Worm (Caenorhabditis elegans) whole organism, L4/young adult: ENCODE measurements around the gene spop-1.
"Not testable (repeated sequence)": the region's sequence is repeated elsewhere in the genome, so short reads cannot be mapped to it uniquely, and the experiment has no call there.

Source experiments
- W03F9.2 ChIP-seq: fragments of 150-350 bp; optimal IDR thresholded peaks from 2 replicates; lab custom pipeline; 2014; ENCODE audit warnings: missing biosample characterization, missing genetic modification characterization
- dao-5 ChIP-seq: sonication (generic microtip); optimal IDR thresholded peaks from 2 replicates; lab custom pipeline; 2016; ENCODE audit warnings: missing genotype, missing genetic modification characterization, moderate library complexity, missing compliant biosample characterization
- him-1 ChIP-seq: sonication (generic microtip); optimal IDR thresholded peaks from 2 replicates; lab custom pipeline; 2016; ENCODE audit warnings: missing genotype, missing genetic modification reagents, missing genetic modification characterization, missing compliant biosample characterization

spop-1 gene

DNA sequence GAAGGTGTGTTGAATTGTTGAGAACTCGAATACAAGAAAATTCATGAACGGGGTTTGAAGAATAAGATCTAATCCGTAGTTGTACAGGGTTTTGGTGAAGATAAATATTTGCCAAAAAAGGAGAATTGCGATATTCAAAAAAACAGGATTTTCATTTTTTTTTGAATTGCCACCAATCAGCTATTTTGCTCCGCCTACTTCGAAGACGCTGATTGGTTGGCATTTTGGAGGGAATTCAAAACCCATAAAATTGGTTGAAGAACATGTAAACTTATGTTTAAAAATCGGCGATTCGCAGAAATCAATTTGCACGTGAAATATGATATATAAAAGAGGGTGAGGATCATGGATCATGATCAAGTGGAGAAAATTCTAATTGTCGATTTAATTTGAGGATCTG, 21.8 kb downstream of the spop-1 start:
- TF ChIP-seq him-1 (tag; lab: Kevin White, UChicago) (no peak), W03F9.2 (tag; lab: Kevin White, UChicago) (no peak), dao-5 (tag; lab: Kevin White, UChicago) (no peak)

DNA sequence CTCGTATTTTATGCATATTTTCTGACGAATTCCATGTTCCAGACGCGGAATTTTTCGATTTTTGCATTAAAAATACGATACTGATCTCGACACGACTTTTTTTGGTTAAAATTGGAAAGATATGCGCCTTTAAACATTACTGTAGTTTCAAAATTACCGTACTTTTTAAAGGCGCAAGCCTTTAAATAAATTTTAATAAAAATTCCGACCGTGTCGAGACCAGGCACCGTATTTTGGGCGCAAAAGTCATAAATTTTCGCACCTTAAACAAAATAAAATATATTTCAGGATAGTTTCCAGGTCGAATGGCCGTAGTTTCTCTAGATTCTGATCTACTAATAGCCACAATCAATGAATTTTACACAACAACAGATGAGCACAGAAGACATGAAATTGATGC, 28.6 kb downstream of the spop-1 start, which contains the start of gene T16G12.6:
T16G12.6 (plus strand) TSS at position 301 of the 400 bp plus-strand sequence.
- no peak for TF ChIP-seq dao-5 (tag; lab: Kevin White, UChicago)
- TF ChIP-seq him-1 (tag; lab: Kevin White, UChicago) = no peak
- no peak for TF ChIP-seq W03F9.2 (tag; lab: Kevin White, UChicago)

DNA sequence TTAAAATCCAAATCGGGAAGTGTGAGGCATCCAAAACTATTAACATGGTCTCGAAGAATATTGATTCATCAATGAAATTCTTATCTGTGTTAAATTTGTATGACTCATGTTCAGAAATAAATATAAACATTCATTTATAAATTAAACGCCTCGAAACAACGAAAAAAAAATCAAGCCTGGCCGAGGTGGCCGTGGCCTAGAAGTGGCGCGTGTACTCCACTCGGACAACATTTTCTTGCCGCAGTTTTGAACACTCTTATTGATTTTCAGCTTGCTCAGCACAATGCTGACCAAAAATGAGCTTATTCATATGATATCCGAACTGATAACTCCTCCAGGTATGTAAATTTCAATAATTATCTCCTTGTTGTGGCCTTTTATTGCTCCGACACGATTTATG, 33.7 kb downstream of the spop-1 start, which contains the start of gene ekl-6:
ekl-6 (plus strand) TSS at position 265 of the 400 bp plus-strand sequence.
- no peak for TF ChIP-seq dao-5 (tag; lab: Kevin White, UChicago)
- no peak for TF ChIP-seq him-1 (tag; lab: Kevin White, UChicago)
- peak; percentile 51 for TF ChIP-seq W03F9.2 (tag; lab: Kevin White, UChicago)

DNA sequence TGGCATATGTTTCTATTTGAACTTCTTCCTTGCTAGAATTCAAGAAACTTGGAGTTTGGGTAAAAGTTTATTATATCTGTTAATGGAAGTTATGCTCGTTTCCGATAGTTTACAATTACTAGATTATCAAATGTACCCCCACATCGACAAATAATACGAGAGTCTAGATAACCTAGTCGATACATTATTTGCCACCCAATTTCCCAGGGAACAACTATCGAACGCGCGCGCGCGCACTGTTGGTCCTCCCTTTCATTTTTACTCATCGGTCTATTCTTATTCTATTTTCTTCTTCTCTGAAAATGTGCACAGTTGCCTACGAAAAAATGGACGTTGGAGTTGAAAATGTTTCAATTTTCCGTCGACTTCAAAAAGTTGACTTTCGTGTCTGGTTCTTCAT, 37.3 kb downstream of the spop-1 start, which contains the start of gene T16G12.13:
T16G12.13 (plus strand) TSS at position 293 of the 400 bp plus-strand sequence.
- TF ChIP-seq dao-5 (tag; lab: Kevin White, UChicago) = no peak
- no peak for TF ChIP-seq him-1 (tag; lab: Kevin White, UChicago)
- no peak for TF ChIP-seq W03F9.2 (tag; lab: Kevin White, UChicago)

DNA sequence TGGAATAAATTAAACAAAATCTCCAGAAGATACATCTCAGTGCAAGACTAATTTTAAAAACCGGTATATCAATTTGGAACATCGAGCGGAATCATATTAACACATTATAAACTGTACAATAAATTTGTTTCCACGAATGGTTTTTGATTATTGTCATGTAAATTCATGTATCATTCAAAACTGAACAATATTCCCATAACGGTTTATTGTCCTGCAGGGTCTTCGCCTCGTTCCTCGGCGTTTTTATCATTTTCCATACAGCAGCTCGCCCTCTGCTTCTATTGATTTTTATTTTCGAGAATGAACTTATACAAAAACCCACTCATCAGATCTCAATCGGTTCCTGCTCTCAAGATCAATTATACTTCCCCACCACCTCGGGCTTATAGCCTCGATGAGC, 38.9 kb downstream of the spop-1 start, which contains the start of gene T16G12.8:
T16G12.8 (plus strand) TSS at position 301 of the 400 bp plus-strand sequence.
- TF ChIP-seq him-1 (tag; lab: Kevin White, UChicago) (no peak), W03F9.2 (tag; lab: Kevin White, UChicago) (no peak), dao-5 (tag; lab: Kevin White, UChicago) (no peak)

DNA sequence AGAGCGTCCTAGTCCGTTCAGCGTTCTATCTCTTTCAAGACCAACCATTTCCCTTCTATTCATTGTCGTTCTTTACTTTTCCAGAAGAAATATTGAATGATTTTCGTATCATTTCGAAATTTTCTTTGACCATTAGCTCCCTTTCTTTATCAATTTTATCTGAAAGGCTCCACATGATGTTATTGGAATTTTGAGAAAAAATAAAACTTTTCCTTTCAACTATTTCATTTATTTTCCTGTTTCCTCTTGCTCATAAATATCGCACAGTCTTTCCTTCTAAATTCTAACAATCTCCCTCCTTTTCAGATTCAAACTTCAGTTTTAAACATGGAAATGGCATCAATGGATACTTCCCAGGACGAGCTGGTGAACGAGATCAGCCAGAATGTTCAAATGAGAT, 40.4 kb downstream of the spop-1 start, which contains the start of gene T16G12.4:
T16G12.4 (plus strand) TSS at position 301 of the 400 bp plus-strand sequence.
- TF ChIP-seq him-1 (tag; lab: Kevin White, UChicago) (no peak), W03F9.2 (tag; lab: Kevin White, UChicago) (no peak), dao-5 (tag; lab: Kevin White, UChicago) (no peak)

DNA sequence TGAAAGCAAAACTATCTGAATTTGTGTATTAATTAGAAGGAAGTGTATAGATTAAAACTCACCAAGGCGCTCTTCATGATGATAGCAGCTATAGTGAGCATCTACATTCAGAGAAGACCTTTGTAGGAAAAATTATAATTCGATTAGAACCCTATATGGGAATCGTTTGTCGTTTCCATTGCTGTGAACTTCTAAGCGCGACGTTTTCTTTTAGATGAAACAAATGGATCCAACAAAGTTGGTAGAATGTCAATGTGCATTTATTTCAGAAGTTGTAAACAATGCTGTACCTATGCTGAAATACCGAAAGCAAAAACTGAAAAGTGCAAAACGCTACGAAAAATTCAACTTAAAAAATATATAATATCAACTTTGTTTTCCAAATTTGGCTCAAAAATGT, 41.8 kb downstream of the spop-1 start, which contains the start of gene T16G12.10:
T16G12.10 (minus strand) TSS at position 101 of the 400 bp plus-strand sequence.
- TF ChIP-seq dao-5 (tag; lab: Kevin White, UChicago) = no peak
- TF ChIP-seq him-1 (tag; lab: Kevin White, UChicago) = no peak
- no peak for TF ChIP-seq W03F9.2 (tag; lab: Kevin White, UChicago)

DNA sequence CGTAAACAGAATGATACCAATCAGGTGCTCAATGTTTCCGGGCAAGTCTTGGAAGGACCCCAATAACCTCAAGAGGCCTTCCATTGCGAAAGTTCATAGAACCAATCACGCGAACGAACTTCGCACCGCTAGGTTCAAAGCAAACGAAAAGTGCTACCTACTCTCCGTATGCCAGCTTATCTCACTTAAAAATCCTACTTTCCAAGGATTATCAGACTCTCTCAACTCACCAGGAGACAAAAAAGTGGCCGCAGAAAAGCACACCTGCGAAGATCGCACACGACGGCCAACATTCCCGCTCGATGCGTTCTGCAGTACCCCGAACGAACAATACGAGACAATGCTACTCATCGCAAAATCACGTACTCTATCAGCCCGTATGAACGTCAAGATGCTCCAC, 44.6 kb downstream of the spop-1 start, which contains the start of gene T16G12.12:
T16G12.12 (plus strand) TSS at position 301 of the 400 bp plus-strand sequence.
- not testable (repeated sequence) for TF ChIP-seq dao-5, W03F9.2, him-1 (tag; lab: Kevin White, UChicago)

DNA sequence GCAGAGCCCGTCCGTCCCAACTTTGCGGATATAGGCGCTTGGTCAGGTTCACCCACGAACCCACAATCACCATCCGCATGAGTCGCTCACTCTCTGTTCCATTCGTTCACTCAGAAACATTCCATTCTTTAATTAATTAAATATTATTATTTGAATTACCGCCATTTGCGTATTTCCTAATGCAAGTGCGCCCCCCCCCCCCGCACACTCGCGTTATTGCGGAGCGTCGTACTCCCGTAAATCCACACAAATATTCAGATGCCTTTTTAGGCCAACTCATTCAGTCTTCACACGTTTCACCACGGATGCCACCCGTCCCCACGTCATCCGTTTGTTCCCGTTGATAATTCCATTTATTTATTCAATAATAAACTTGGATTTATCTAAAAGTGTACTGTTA, 47.6 kb downstream of the spop-1 start, which contains the start of gene T16G12.3:
T16G12.3 (plus strand) TSS at position 301 of the 400 bp plus-strand sequence.
- not testable (repeated sequence) for TF ChIP-seq dao-5, him-1, W03F9.2 (tag; lab: Kevin White, UChicago)

DNA sequence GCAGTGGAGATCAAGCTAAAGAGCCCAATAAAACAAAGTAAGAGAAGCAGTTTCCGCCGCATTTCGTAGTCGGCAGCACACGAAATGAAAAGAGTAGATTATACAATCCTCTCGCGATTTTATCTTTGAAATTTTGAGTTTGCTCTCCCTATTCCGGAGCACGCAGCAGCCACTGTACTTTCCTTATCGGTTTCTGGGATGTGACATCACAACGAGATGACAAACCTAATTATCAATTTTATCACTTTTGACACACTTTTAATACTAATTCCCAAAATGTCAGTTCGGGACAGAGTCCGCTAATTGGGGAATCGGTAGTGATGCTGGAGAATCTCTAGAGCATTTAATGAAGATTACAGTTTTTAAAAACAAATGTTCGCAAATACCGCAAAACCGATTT, 48.2 kb downstream of the spop-1 start, which contains the start of gene T16G12.1:
T16G12.1 (minus strand) TSS at position 176 of the 400 bp plus-strand sequence.
- no peak for TF ChIP-seq dao-5 (tag; lab: Kevin White, UChicago)
- no peak for TF ChIP-seq him-1 (tag; lab: Kevin White, UChicago)
- no peak for TF ChIP-seq W03F9.2 (tag; lab: Kevin White, UChicago)
